Worm (Caenorhabditis elegans): ENCODE results near the gene T08D10.3.

Gene T08D10.3

ce11 chrX:11968024-11968598, 12.9 kb downstream of the T08D10.3 start:
- no peak for TF ChIP-seq unc-62 (GFP tag; optimal IDR thresholded peaks at IDR 0.05)

- TF ChIP-seq unc-62 (GFP tag; optimal IDR thresholded peaks at IDR 0.05): no peak
Measured at ce11 chrX:11969085-11969484, 13.9 kb downstream of the T08D10.3 start.

- no peak for TF ChIP-seq unc-62 (GFP tag; optimal IDR thresholded peaks at IDR 0.05)
Measured at ce11 chrX:11969554-11969953, 14.3 kb downstream of the T08D10.3 start.

ce11 chrX:11971323-11971722, 16.1 kb downstream of the T08D10.3 start:
- TF ChIP-seq unc-62 (GFP tag; optimal IDR thresholded peaks at IDR 0.05): no peak

ce11 chrX:11974629-11975085, 19.4 kb downstream of the T08D10.3 start, which contains the start of gene set-6:
set-6 (minus strand) TSS chrX:11974679.
- TF ChIP-seq unc-62 (GFP tag; optimal IDR thresholded peaks at IDR 0.05): no peak

- TF ChIP-seq unc-62 (GFP tag; optimal IDR thresholded peaks at IDR 0.05): no peak
Measured at ce11 chrX:11982065-11982464, 26.8 kb downstream of the T08D10.3 start, which contains the start of gene nhr-167. nhr-167 (minus strand) TSS chrX:11982085.

ce11 chrX:11983576-11984061, 28.4 kb downstream of the T08D10.3 start, which contains the start of gene C49F5.3:
C49F5.3 (minus strand) TSS chrX:11983626.
- TF ChIP-seq unc-62 (GFP tag; optimal IDR thresholded peaks at IDR 0.05): no peak

ce11 chrX:11985887-11986286, 30.7 kb downstream of the T08D10.3 start, which contains the start of gene C49F5.5:
C49F5.5 (plus strand) TSS chrX:11986187.
- TF ChIP-seq unc-62 (GFP tag; optimal IDR thresholded peaks at IDR 0.05): no peak

ce11 chrX:11987900-11988364, 32.7 kb downstream of the T08D10.3 start, which contains the start of gene C49F5.6:
C49F5.6 (plus strand) TSS chrX:11988314.
- TF ChIP-seq unc-62 (GFP tag; optimal IDR thresholded peaks at IDR 0.05): no peak

ce11 chrX:11992246-11992645, 37.0 kb downstream of the T08D10.3 start:
- TF ChIP-seq unc-62 (GFP tag; optimal IDR thresholded peaks at IDR 0.05): no peak

ce11 chrX:11992778-11993177, 37.6 kb downstream of the T08D10.3 start:
- no peak for TF ChIP-seq unc-62 (GFP tag; optimal IDR thresholded peaks at IDR 0.05)

- no peak for TF ChIP-seq unc-62 (GFP tag; optimal IDR thresholded peaks at IDR 0.05)
Measured at ce11 chrX:11993327-11993726, 38.1 kb downstream of the T08D10.3 start.

- TF ChIP-seq unc-62 (GFP tag; optimal IDR thresholded peaks at IDR 0.05): no peak
Measured at ce11 chrX:11994484-11994883, 39.3 kb downstream of the T08D10.3 start, which contains the start of gene C49F5.7. C49F5.7 (plus strand) TSS chrX:11994784.

- no peak for TF ChIP-seq unc-62 (GFP tag; optimal IDR thresholded peaks at IDR 0.05)
Measured at ce11 chrX:11996606-11997005, 41.4 kb downstream of the T08D10.3 start.

- no peak for TF ChIP-seq unc-62 (GFP tag; optimal IDR thresholded peaks at IDR 0.05)
Measured at ce11 chrX:11999573-11999972, 44.3 kb downstream of the T08D10.3 start.

- TF ChIP-seq unc-62 (GFP tag; optimal IDR thresholded peaks at IDR 0.05): no peak
Measured at ce11 chrX:12001600-12001999, 46.4 kb downstream of the T08D10.3 start.

ce11 chrX:12003969-12004368, 48.7 kb downstream of the T08D10.3 start:
- no peak for TF ChIP-seq unc-62 (GFP tag; optimal IDR thresholded peaks at IDR 0.05)

Data from whole organism, dauer.